Worm (Caenorhabditis elegans) whole organism, L4 larva: ENCODE results near the gene srg-26.

Experiments
- F37D6.2 ChIP-seq: sonication (generic microtip); optimal IDR thresholded peaks from 2 replicates; lab custom pipeline; 2016; ENCODE audit warnings: mild to moderate bottlenecking, missing genetic modification characterization, missing compliant biosample characterization
- ama-1 ChIP-seq: fragments of 150-350 bp; optimal IDR thresholded peaks from 2 replicates; lab custom pipeline; 2014; ENCODE audit warnings: inconsistent platforms, mixed read lengths
- daf-19 ChIP-seq: fragments of 200-800 bp; sonication (Bioruptor generic); conservative IDR thresholded peaks from 2 replicates; pipeline ENCODE4 v1.3.6; 2022; ENCODE audit warnings: missing genetic modification characterization, missing compliant biosample characterization
- dve-1 ChIP-seq: sonication (generic microtip); optimal IDR thresholded peaks from 2 replicates; lab custom pipeline; 2017; ENCODE audit warnings: antibody characterized with exemption, mild to moderate bottlenecking, missing genetic modification characterization, missing compliant biosample characterization; ENCODE audit not compliant: insufficient read depth
- lin-13 ChIP-seq: fragments of 150-350 bp; optimal IDR thresholded peaks from 2 replicates; lab custom pipeline; 2014; ENCODE audit warnings: missing biosample characterization, missing genetic modification reagents, missing genetic modification characterization
- nhr-11 ChIP-seq: fragments of 150-350 bp; optimal IDR thresholded peaks from 2 replicates; lab custom pipeline; 2014; ENCODE audit warnings: missing biosample characterization, missing genetic modification characterization
- nhr-25 ChIP-seq: sonication (generic microtip); optimal IDR thresholded peaks from 2 replicates; lab custom pipeline; 2017; ENCODE audit warnings: missing genetic modification characterization, mild to moderate bottlenecking, missing compliant biosample characterization, antibody characterized with exemption, moderate library complexity, borderline replicate concordance; ENCODE audit not compliant: insufficient read depth
- pqm-1 ChIP-seq: sonication (generic microtip); optimal IDR thresholded peaks from 2 replicates; lab custom pipeline; 2017; ENCODE audit warnings: missing biosample characterization, missing genetic modification characterization
- rbr-2 ChIP-seq: sonication (generic microtip); optimal IDR thresholded peaks from 2 replicates; lab custom pipeline; 2016; ENCODE audit warnings: missing genotype, missing genetic modification characterization, missing compliant biosample characterization
- sdz-12 ChIP-seq: fragments of 200-800 bp; sonication (Bioruptor generic); optimal IDR thresholded peaks from 2 replicates; lab custom pipeline; 2018; ENCODE audit warnings: mild to moderate bottlenecking, missing genetic modification characterization, missing compliant biosample characterization
- zag-1 ChIP-seq: fragments of 150-350 bp; optimal IDR thresholded peaks from 2 replicates; lab custom pipeline; 2014; ENCODE audit warnings: missing biosample characterization, missing genetic modification characterization
- zfp-3 ChIP-seq: fragments of 200-800 bp; sonication (Bioruptor generic); conservative IDR thresholded peaks from 2 replicates; pipeline ENCODE4 v1.3.6; 2022; ENCODE audit warnings: missing genetic modification reagents, missing genetic modification characterization, missing compliant biosample characterization

ce11 chrV:5372118-5372517 lies 41.1 kb downstream of the srg-26 start, which contains the start of gene C35A11.3:
- TF ChIP-seq ama-1, result no peak
- no peak for TF ChIP-seq sdz-12 (GFP tag; lab: Kevin White, UChicago)
- TF ChIP-seq lin-13, result no peak
- no peak for TF ChIP-seq rbr-2
- no peak for TF ChIP-seq zfp-3 (GFP tag; lab: Robert Waterston, UW)
- TF ChIP-seq F37D6.2, result no peak
- TF ChIP-seq daf-19 (GFP tag; lab: Robert Waterston, UW), result no peak
- TF ChIP-seq zag-1 (tag; lab: Kevin White, UChicago), result no peak
- no peak for TF ChIP-seq nhr-11 (tag; lab: Kevin White, UChicago)
- no peak for TF ChIP-seq nhr-25
- TF ChIP-seq pqm-1, result no peak
- no peak for TF ChIP-seq dve-1
